Fruit fly (Drosophila melanogaster) whole organism: ENCODE data around the gene Dab.

Experiments used
- CG8478 ChIP-seq: fragments of >200 bp; optimal IDR thresholded peaks from 2 replicates; lab custom pipeline; 2018; ENCODE audit warnings: inconsistent platforms
- Dll ChIP-seq: fragments of >200 bp; optimal IDR thresholded peaks from 2 replicates; lab custom pipeline; 2017
- EcR ChIP-seq, 2 experiments: fragments of >200 bp; optimal IDR thresholded peaks; 2 replicates each; lab custom pipeline; 2017; ENCODE audit warnings: missing biosample characterization in 2 of 2, missing genetic modification characterization in 2 of 2, missing genetic modification reagents in 2 of 2
- pan ChIP-seq: fragments of >200 bp; optimal IDR thresholded peaks from 2 replicates; lab custom pipeline; 2017
- usp ChIP-seq: fragments of >200 bp; optimal IDR thresholded peaks from 2 replicates; lab custom pipeline; 2017; ENCODE audit warnings: missing biosample characterization, missing genetic modification characterization, mixed read lengths

DNA sequence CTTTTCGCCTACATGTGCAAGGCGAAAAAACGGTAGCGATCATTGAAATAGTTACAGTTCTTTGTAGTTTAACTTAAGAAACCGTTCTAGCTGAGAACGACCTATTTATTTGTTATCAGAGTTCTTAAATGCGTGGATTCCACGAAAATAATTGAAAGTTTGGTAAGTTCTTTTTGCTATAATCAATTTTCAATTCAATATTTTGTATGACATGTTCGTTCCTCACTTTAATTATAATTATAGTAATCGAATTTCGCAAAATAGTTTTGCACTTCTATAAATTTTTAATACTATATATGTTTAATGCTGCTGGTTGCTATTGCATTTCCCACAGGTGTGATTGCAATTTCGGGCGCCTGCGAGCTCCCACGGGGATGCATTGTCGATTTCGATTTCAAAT is 36.4 kb downstream of the Dab start:
- no peak for TF ChIP-seq pan (lab: Kevin White, UChicago)
- no peak for TF ChIP-seq usp (GFP tag; lab: Kevin White, UChicago)
- no peak for TF ChIP-seq CG8478
- TF ChIP-seq Dll (lab: Kevin White, UChicago) = no peak
- TF ChIP-seq EcR (GFP tag; optimal IDR thresholded peaks at IDR 0.05; lab: Kevin White, UChicago) = no peak
